Worm (Caenorhabditis elegans) whole organism, early embryonic: Measurements from ENCODE around the gene clc-13.

Experiments
- B0310.2 ChIP-seq: sonication (generic microtip); optimal IDR thresholded peaks from 2 replicates; lab custom pipeline; 2016; ENCODE audit warnings: mild to moderate bottlenecking, missing genetic modification characterization, missing compliant biosample characterization
- F13C5.2 ChIP-seq: sonication (generic microtip); optimal IDR thresholded peaks from 2 replicates; lab custom pipeline; 2017; ENCODE audit warnings: mild to moderate bottlenecking, missing genetic modification characterization, inconsistent platforms, missing compliant biosample characterization
- aly-1 ChIP-seq: sonication (generic microtip); optimal IDR thresholded peaks from 2 replicates; lab custom pipeline; 2016; ENCODE audit warnings: missing genetic modification characterization, missing compliant biosample characterization
- ama-1 ChIP-seq: fragments of 150-350 bp; optimal IDR thresholded peaks from 2 replicates; lab custom pipeline; 2014
- ceh-13 ChIP-seq: fragments of 200-800 bp; sonication (Bioruptor generic); optimal IDR thresholded peaks from 2 replicates; lab custom pipeline; 2018; ENCODE audit warnings: mild to moderate bottlenecking, missing genetic modification characterization, missing compliant biosample characterization
- ceh-36 ChIP-seq: sonication (generic microtip); optimal IDR thresholded peaks from 2 replicates; lab custom pipeline; 2016; ENCODE audit warnings: missing genetic modification characterization, inconsistent platforms, missing compliant biosample characterization
- ets-7 ChIP-seq: sonication (generic microtip); optimal IDR thresholded peaks from 2 replicates; lab custom pipeline; 2016; ENCODE audit warnings: missing genotype, missing genetic modification characterization, missing compliant biosample characterization
- flt-1 ChIP-seq: fragments of 200-800 bp; sonication (Bioruptor generic); IDR thresholded peaks from 2 replicates; pipeline ENCODE4 v1.3.6; 2022; ENCODE audit warnings: missing genetic modification characterization, missing compliant biosample characterization
- hmbx-1 ChIP-seq: sonication (generic microtip); optimal IDR thresholded peaks from 2 replicates; lab custom pipeline; 2016; ENCODE audit warnings: mild to moderate bottlenecking, missing genetic modification characterization, missing compliant biosample characterization
- hmg-4 ChIP-seq: fragments of 200-800 bp; sonication (Bioruptor generic); optimal IDR thresholded peaks from 2 replicates; lab custom pipeline; 2018; ENCODE audit warnings: mild to moderate bottlenecking, missing genetic modification characterization, missing compliant biosample characterization
- hnd-1 ChIP-seq: sonication (generic microtip); optimal IDR thresholded peaks from 2 replicates; lab custom pipeline; 2016; ENCODE audit warnings: missing genetic modification characterization, missing compliant biosample characterization
- pes-1 ChIP-seq: fragments of 200-800 bp; sonication (Bioruptor generic); IDR thresholded peaks from 2 replicates; pipeline ENCODE4 v1.3.6; 2022; ENCODE audit warnings: missing genetic modification reagents, missing genetic modification characterization, missing compliant biosample characterization
- scrt-1 ChIP-seq: fragments of 200-800 bp; sonication (Bioruptor generic); IDR thresholded peaks from 2 replicates; pipeline ENCODE4 v1.3.6; 2022; ENCODE audit warnings: missing genetic modification characterization, missing compliant biosample characterization
- sea-1 ChIP-seq: fragments of 200-800 bp; sonication (Bioruptor generic); conservative IDR thresholded peaks from 2 replicates; pipeline ENCODE4 v1.3.6; 2022; ENCODE audit warnings: missing genetic modification characterization, missing compliant biosample characterization
- tbx-11 ChIP-seq: fragments of 200-800 bp; sonication (Bioruptor generic); IDR thresholded peaks from 2 replicates; pipeline ENCODE4 v1.3.6; 2022; ENCODE audit warnings: missing genetic modification characterization, missing compliant biosample characterization
- tbx-37 ChIP-seq: fragments of 200-800 bp; sonication (Bioruptor generic); conservative IDR thresholded peaks from 2 replicates; pipeline ENCODE4 v1.3.6; 2022; ENCODE audit warnings: missing genetic modification reagents, missing genetic modification characterization, missing compliant biosample characterization
- tra-4 ChIP-seq: sonication (generic microtip); optimal IDR thresholded peaks from 2 replicates; lab custom pipeline; 2017; ENCODE audit warnings: missing genetic modification characterization, missing compliant biosample characterization

clc-13 gene

DNA sequence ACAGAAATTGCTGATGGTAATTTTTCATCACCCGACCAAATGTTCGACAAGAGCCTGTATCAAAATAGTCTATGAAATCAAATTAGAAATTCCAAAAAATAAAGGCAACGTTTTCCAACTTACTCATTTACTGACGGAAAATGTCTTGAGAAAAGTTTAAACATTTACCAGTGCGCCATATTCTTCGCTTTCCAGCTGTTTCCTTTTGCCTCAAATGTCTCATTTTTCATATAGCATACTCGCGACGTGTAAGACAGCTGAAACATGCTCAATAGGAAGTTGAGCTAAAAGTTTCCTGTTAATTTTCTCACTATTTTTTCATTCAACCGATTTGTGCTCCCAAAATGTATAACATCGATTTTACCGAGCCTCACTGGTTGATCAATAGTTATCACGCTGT lies 45.8 kb downstream of the clc-13 start, which contains the start of gene sri-66:
Gene sri-66 (plus strand): TSS at position 301 of the 400 bp plus-strand sequence.
- TF ChIP-seq F13C5.2 (tag; lab: Kevin White, UChicago) = no peak
- TF ChIP-seq ceh-36 (tag; lab: Kevin White, UChicago) = no peak
- no peak for TF ChIP-seq ama-1 (lab: Kevin White, UChicago)
- TF ChIP-seq tbx-11 (GFP tag; lab: Robert Waterston, UW) = no peak
- no peak for TF ChIP-seq flt-1 (GFP tag; lab: Robert Waterston, UW)
- no peak for TF ChIP-seq tbx-37 (GFP tag; lab: Robert Waterston, UW)
- TF ChIP-seq aly-1 (tag; lab: Kevin White, UChicago) = no peak
- TF ChIP-seq sea-1 (GFP tag; lab: Robert Waterston, UW) = no peak
- TF ChIP-seq ceh-13 (GFP tag; lab: Kevin White, UChicago) = no peak
- no peak for TF ChIP-seq scrt-1 (GFP tag; lab: Robert Waterston, UW)
- TF ChIP-seq ets-7 = no peak
- no peak for TF ChIP-seq tra-4 (tag; lab: Kevin White, UChicago)

- TF ChIP-seq sea-1 (GFP tag; lab: Robert Waterston, UW) (no peak), pes-1 (no peak), ama-1 (lab: Kevin White, UChicago) (no peak), ceh-36 (tag; lab: Kevin White, UChicago) (no peak), hmg-4 (no peak), hmbx-1 (tag; lab: Kevin White, UChicago) (no peak), ets-7 (no peak), ceh-13 (GFP tag; lab: Kevin White, UChicago) (no peak), F13C5.2 (tag; lab: Kevin White, UChicago) (no peak), B0310.2 (tag; lab: Kevin White, UChicago) (no peak), flt-1 (GFP tag; lab: Robert Waterston, UW) (no peak), scrt-1 (GFP tag; lab: Robert Waterston, UW) (no peak)
These were observed 47.4 kb downstream of the clc-13 start, which contains the start of gene F28B1.9 for ce11 chrV:17061585-17061984. F28B1.9 (plus strand) TSS chrV:17061885.

- TF ChIP-seq F13C5.2 (tag; lab: Kevin White, UChicago) (no peak), tra-4 (tag; lab: Kevin White, UChicago) (no peak), tbx-37 (GFP tag; lab: Robert Waterston, UW) (no peak), ceh-13 (GFP tag; lab: Kevin White, UChicago) (no peak), hmbx-1 (tag; lab: Kevin White, UChicago) (no peak), aly-1 (tag; lab: Kevin White, UChicago) (no peak), hmg-4 (no peak), hnd-1 (tag; lab: Kevin White, UChicago) (no peak)
These were observed 50.5 kb downstream of the clc-13 start, which contains the start of gene srh-255 for ce11 chrV:17064676-17065075. srh-255 (plus strand) TSS chrV:17064976.
